Worm (Caenorhabditis elegans): Measurements from ENCODE around the gene F07G11.3.
"Not testable (repeated sequence)": the region's sequence is repeated elsewhere in the genome, so short reads cannot be mapped to it uniquely, and the experiment has no call there.

Gene F07G11.3

DNA sequence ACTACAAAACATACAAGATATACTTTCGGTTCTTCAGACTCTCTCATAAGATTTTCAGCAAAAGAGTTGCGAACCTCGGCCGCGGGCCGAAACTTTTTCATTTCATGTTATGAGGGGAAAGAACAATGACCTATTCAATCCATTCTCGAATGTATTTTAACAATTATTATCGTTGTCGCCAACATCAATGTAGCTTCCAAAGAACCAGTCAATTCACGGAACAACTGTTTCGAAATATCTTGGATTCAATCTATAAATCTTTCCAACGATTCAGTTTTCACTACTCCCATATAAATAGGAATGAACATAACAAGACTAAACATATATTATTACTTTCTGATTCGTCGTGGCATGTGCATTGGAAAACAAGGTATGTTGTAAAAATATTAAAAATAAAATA is 8.5 kb downstream of the F07G11.3 start, which contains the start of gene F07G11.1:
TSS of gene F07G11.1 (plus strand) at position 301 of the 400 bp plus-strand sequence.
- TF ChIP-seq dao-5 (tag; optimal IDR thresholded peaks at IDR 0.05) (no peak), him-1 (tag; optimal IDR thresholded peaks at IDR 0.05) (no peak), W03F9.2 (tag; optimal IDR thresholded peaks at IDR 0.05) (no peak)

DNA sequence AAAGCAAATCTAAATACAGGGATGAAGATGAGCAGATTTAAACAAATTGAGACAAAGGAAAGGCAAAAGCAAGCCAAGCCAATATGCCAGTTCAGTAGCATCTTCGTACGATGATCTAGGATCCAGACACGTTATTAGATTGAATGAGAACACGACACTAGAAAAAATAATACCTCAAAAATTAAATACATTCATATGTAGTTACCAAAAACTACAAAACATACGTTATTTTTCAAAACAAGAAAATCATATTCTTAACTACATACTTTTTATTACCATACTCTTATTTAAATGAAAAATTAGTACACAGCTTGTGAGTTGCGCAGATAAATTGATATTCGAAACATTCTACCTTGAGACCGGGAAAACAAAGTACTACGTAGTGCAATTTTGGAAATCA is 14.7 kb downstream of the F07G11.3 start, which contains the start of gene srx-6:
TSS of gene srx-6 (minus strand) at position 101 of the 400 bp plus-strand sequence.
- no peak for TF ChIP-seq dao-5 (tag; optimal IDR thresholded peaks at IDR 0.05)
- TF ChIP-seq him-1 (tag; optimal IDR thresholded peaks at IDR 0.05): no peak
- no peak for TF ChIP-seq W03F9.2 (tag; optimal IDR thresholded peaks at IDR 0.05)

DNA sequence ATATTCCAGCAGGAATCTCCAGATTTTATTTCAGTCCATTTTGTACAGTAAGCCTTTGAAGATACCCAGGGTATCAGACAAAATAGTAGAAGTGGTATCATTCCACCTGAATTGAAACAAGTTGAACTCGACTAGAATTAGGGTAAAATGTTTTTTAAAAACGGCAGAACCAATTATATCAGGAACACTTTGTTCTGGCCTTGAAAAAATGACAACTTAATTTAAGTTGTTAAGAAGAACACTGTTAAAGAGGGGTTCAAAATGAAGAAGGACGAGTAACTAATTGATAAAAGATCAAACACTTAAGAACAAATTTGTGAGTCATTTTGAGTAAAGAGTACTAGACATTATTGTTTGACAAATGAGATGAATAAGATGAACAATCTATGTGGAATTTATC is 22.3 kb downstream of the F07G11.3 start, which contains the start of gene lmd-4:
TSS of gene lmd-4 (minus strand) at position 101 of the 400 bp plus-strand sequence.
- TF ChIP-seq W03F9.2 (tag; optimal IDR thresholded peaks at IDR 0.05): no peak
- no peak for TF ChIP-seq him-1 (tag; optimal IDR thresholded peaks at IDR 0.05)
- no peak for TF ChIP-seq dao-5 (tag; optimal IDR thresholded peaks at IDR 0.05)

DNA sequence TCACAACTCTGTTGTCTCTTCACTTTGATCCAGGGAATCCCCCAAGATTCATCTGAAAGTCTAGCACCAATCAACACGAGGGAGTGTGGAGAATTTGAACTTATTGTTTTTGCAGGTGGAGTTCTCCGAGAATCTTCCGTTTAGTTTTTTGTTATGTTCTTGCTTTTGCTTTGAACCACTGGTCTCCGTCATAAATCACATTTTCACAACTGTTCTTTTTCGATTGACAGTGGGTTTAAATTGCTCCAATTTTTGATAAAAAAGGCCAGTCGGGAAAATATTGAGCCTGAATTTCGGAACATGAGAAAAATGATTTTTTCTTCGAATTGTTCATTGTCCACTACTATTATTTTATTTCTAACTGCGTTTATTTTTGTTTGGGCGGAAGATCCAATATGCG is 23.4 kb downstream of the F07G11.3 start, which contains the start of gene F10G2.10:
TSS of gene F10G2.10 (plus strand) at position 301 of the 400 bp plus-strand sequence.
- TF ChIP-seq dao-5 (tag; optimal IDR thresholded peaks at IDR 0.05) (no peak), him-1 (tag; optimal IDR thresholded peaks at IDR 0.05) (no peak), W03F9.2 (tag; optimal IDR thresholded peaks at IDR 0.05) (no peak)

DNA sequence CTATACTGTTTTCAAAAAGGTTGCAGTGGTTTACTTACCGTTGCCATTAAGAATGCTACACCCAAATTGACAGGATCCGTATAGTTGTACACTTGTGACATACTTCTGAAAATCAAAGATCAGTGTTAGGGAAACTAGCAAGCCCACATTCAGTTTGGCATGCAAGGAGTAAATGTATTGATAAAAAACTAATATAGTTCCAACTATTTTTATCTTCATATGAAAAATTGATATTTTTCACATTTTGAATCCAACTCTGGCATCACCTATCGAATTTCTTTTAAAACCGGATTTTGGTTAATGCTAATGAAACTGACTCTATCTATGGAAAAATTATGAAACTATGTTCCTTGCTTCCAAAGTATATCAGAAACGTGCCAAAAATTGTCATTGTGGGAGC is 26.7 kb downstream of the F07G11.3 start, which contains the start of gene srx-92:
TSS of gene srx-92 (minus strand) at position 101 of the 400 bp plus-strand sequence.
- TF ChIP-seq him-1 (tag; optimal IDR thresholded peaks at IDR 0.05) (no peak), W03F9.2 (tag; optimal IDR thresholded peaks at IDR 0.05) (no peak), dao-5 (tag; optimal IDR thresholded peaks at IDR 0.05) (no peak)

DNA sequence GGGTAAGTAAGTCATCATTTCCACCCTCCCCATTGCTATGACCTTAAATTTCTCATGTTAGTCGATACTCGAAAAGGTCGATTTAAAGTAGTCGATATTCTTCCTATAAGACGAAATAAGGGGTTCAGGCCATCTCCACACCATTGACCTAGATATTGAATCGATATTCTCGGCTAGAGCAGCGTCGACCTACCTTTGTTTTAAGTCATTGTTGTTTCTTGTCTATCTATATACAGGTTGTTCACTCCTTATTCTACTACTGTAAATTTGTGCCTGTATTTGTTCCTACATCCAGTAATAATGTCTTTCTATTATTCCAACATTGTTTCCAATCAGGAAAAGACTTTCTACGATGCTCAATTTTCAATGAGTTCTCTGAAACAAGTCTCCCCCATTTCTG is 28.4 kb downstream of the F07G11.3 start, which contains the start of gene F10G2.4:
TSS of gene F10G2.4 (plus strand) at position 301 of the 400 bp plus-strand sequence.
- TF ChIP-seq W03F9.2 (tag; optimal IDR thresholded peaks at IDR 0.05): no peak
- no peak for TF ChIP-seq dao-5 (tag; optimal IDR thresholded peaks at IDR 0.05)
- no peak for TF ChIP-seq him-1 (tag; optimal IDR thresholded peaks at IDR 0.05)

DNA sequence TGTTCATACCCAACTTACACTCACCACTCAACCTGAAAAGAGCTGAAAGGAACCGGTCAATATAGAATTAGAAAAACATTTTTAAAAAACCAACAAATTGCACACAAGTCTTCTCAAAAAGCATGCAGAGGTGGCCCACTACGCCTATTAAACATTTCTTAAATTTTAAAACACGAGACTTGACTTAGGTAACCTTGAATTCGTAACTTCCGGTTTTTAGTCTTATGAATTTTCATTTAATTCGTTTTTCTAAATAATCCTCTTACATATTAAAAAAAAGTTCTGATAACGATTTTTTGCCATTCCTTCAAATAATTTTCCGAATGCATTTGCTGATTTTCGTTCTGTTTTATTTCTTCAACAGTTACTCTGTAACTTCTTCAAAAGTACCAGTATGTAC is 29.5 kb downstream of the F07G11.3 start, which contains the start of gene clec-7:
TSS of gene clec-7 (plus strand) at position 301 of the 400 bp plus-strand sequence.
- TF ChIP-seq W03F9.2 (tag; optimal IDR thresholded peaks at IDR 0.05) (no peak), dao-5 (tag; optimal IDR thresholded peaks at IDR 0.05) (no peak)

DNA sequence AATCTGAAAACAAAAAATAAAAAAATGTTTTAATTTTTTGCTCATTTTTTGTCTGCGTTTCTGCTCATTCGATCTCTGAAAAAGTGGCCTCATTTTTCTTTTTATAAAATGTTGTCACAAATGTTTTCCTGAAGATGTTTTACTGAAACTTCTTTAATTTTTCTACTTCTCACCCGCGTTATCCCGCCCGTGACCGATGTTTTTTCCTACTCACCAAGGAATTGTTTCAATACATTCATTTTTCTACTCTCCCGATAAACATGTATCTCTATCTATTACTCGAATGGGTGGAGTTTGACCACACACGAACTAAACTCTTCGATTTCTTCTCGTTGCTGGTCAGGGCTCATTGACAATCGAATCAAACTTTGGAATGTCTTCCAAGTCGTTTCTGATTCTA is 32.3 kb downstream of the F07G11.3 start, which contains the start of gene F10G2.2:
TSS of gene F10G2.2 (plus strand) at position 301 of the 400 bp plus-strand sequence.
- TF ChIP-seq dao-5 (tag; optimal IDR thresholded peaks at IDR 0.05) (no peak), him-1 (tag; optimal IDR thresholded peaks at IDR 0.05) (no peak), W03F9.2 (tag; optimal IDR thresholded peaks at IDR 0.05) (no peak)

DNA sequence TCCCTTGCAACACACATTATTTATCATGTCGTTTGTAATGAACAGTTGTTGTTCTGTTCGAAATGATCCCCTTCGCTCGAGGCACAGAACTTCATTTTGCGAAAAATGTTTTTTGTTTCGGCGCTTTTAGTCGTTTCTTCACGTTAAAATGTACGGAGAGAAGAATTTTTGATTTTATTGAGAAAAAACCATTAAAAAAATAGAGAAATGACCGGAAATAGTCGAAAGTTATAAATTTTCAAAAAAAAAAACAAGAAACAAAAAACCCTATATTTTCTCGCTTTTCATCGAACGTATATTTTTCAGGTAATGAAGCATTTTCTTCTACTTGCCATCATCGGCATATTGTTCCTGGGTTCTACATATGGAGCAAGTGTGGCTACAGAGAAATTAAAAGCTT is 33.7 kb downstream of the F07G11.3 start, which contains the start of gene F10G2.1:
TSS of gene F10G2.1 (plus strand) at position 301 of the 400 bp plus-strand sequence.
- TF ChIP-seq dao-5 (tag; optimal IDR thresholded peaks at IDR 0.05): no peak
- no peak for TF ChIP-seq W03F9.2 (tag; optimal IDR thresholded peaks at IDR 0.05)
- no peak for TF ChIP-seq him-1 (tag; optimal IDR thresholded peaks at IDR 0.05)

DNA sequence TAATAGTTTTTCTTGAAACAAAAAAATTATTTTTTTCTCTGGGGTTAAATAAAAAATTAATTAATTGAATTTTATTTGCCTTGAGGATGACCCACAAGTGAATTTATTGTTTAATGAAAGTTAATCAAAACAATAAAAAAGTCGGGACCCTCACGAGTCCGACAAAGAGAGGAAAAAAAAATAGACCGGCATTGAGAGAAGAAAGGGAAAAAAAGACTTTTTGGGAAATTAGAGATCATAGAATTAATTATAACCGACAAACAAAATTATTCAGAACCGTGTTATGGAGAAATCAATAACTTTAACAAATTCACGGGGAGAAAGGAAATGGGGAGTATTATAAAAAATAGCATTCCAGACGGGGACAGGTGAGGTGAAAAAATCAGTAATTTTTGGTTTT is 38.7 kb downstream of the F07G11.3 start, which contains the start of gene F10G2.7:
TSS of gene F10G2.7 (minus strand) at position 101 of the 400 bp plus-strand sequence.
- TF ChIP-seq him-1, dao-5, W03F9.2 (tag; optimal IDR thresholded peaks at IDR 0.05): not testable (repeated sequence)

DNA sequence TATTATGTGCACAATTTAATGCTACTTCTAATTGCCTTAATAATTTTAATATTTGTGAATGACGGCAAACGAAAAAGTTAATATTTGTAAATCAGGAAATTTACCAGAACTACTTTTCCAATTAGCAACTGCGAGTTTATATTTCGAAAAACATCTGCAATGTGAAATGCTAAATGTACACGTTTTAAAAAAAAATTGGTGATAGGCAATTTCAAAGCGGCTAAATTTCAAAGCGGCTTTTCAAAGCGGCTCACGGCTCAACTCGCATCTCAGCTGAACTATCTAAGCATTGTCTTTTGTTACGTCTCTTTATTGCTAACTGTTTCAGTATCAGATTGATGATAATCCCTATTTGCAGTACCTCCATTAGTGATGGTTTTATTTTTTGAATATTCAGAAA is 41.3 kb downstream of the F07G11.3 start, which contains the start of gene srh-187:
TSS of gene srh-187 (minus strand) at position 101 of the 400 bp plus-strand sequence.
- TF ChIP-seq him-1 (tag; optimal IDR thresholded peaks at IDR 0.05): no peak
- TF ChIP-seq W03F9.2 (tag; optimal IDR thresholded peaks at IDR 0.05): no peak
- no peak for TF ChIP-seq dao-5 (tag; optimal IDR thresholded peaks at IDR 0.05)

DNA sequence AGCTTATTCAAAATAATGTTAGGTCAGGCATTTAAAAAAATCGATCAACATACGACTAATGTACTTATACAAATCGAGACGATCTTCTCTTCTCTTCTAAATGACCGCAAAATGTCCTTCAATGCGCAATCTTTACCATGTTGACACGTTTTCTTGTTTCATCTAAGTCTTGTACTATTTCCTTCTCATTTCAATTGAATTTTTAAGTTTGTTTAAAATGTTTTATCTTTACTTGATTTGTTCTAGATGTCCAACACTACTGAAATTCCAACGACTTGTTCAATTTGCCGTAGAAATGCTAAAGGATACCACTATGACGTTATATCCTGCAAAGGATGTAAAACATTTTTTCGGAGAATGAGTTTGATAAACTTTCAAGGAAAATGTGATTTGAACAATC is 43.4 kb downstream of the F07G11.3 start, which contains the start of the genes nhr-263 and nhr-148:
TSS of gene nhr-263 (minus strand) at position 101 of the 400 bp plus-strand sequence.
TSS of gene nhr-148 (plus strand) at position 215 of the 400 bp plus-strand sequence.
- TF ChIP-seq him-1 (tag; optimal IDR thresholded peaks at IDR 0.05) (no peak), W03F9.2 (tag; optimal IDR thresholded peaks at IDR 0.05) (no peak), dao-5 (tag; optimal IDR thresholded peaks at IDR 0.05) (no peak)

DNA sequence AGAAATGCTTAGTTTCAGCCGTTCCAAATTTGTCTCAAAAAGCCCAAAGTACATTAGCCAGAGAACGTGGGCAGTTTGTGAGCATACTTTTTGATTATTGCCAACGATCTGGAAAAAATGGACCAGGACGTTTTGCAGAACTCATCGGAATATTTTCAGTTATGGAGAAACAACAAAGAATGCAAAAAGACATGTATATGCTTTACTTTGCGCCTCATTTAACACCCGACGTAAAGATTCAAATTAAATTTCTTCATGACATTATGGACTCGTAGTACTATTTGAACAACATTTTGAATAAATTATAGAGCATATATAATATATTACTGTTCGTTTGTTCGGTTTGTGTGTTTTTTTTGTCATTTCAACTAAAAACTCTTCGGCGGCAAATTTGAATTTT is 45.0 kb downstream of the F07G11.3 start, which contains the start of gene srh-244:
TSS of gene srh-244 (plus strand) at position 301 of the 400 bp plus-strand sequence.
- TF ChIP-seq dao-5 (tag; optimal IDR thresholded peaks at IDR 0.05) (no peak), W03F9.2 (tag; optimal IDR thresholded peaks at IDR 0.05) (no peak), him-1 (tag; optimal IDR thresholded peaks at IDR 0.05) (no peak)

DNA sequence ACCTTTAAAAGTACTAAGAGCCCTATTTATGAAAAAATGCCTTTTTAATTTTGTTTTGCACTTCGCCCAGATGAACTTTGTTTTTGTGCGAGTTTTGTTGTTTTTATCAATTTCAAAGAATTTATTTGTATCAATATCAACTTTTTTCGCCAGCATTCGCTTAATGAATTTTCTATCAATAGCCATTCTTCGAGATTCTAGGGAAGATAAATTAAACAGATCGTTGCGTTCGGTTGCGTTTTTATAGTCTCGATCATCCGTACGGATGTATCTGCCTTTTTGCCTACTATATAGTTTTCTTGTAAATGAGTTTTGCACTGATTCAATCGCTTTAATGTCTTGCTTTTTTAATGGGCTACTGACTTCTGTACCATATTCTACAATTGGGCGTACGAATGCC is 46.9 kb downstream of the F07G11.3 start, which contains the start of gene nhr-147:
TSS of gene nhr-147 (plus strand) at position 301 of the 400 bp plus-strand sequence.
- TF ChIP-seq him-1, dao-5, W03F9.2 (tag; optimal IDR thresholded peaks at IDR 0.05): not testable (repeated sequence)

Data from whole organism, L4/young adult.